Fruit fly (Drosophila melanogaster): ENCODE results near the gene wake.

wake gene

DNA sequence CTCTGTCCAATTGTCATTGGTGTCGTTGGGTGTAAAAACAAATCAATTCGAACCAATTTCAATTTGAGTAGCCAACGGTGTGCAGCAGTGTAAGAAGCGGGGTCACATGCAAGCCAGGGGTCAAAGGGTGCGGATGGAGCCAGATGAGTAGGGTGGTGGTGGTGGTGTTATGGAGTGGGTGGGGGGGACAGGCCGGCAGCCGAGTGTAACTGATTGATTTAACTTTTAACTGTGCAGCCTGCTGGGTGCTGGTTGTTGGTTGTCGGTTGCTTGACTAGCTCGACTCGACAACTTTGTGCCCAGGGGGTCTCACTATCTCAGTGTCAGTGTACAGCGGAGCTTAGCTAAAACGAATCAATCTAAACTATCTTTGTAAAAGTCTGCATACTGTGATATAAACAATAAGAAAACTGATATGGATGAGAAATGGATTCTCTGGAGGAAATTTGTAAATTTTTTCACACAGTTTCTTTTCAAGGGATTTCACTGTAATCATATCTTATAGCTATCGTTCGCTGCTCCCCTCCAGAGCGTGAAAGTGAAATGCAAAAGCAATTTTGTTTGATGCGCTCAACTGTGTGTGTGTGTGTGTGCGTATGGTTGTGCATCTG, 42.2 kb upstream of the wake start (continued):
- peak; percentile 29 for TF ChIP-seq Sry-δ (GFP tag; optimal IDR thresholded peaks at IDR 0.05)
- TF ChIP-seq z (GFP tag; IDR thresholded peaks at IDR 0.05): no peak
- peak; percentile 57 for TF ChIP-seq CG33557 (GFP tag; optimal IDR thresholded peaks at IDR 0.05)
- TF ChIP-seq CG12071 (GFP tag; optimal IDR thresholded peaks at IDR 0.05): peak; percentile 65
- TF ChIP-seq oc (tag; optimal IDR thresholded peaks at IDR 0.05): peak; percentile 86
- no peak for TF ChIP-seq CG4617 (GFP tag; optimal IDR thresholded peaks at IDR 0.05; ENCODE audit: borderline replicate concordance)
- no peak for TF ChIP-seq gsb-n (tag; optimal IDR thresholded peaks at IDR 0.05)
- peak; percentile 5 for TF ChIP-seq Spps (tag; optimal IDR thresholded peaks at IDR 0.05)
- TF ChIP-seq E2f1 (GFP tag; IDR thresholded peaks at IDR 0.05): peak; percentile 70
- TF ChIP-seq CG16863 (GFP tag; optimal IDR thresholded peaks at IDR 0.05): peak; percentile 70
- peak; percentile 35 for TF ChIP-seq dm (GFP tag; optimal IDR thresholded peaks at IDR 0.05)
- peak; percentile 6 for TF ChIP-seq ems (GFP tag; optimal IDR thresholded peaks at IDR 0.05)
- no peak for TF ChIP-seq CG8478 (optimal IDR thresholded peaks at IDR 0.05)
- TF ChIP-seq CG1647 (GFP tag; optimal IDR thresholded peaks at IDR 0.05): no peak
- peak; percentile 76 for TF ChIP-seq CG14014 (GFP tag; IDR thresholded peaks at IDR 0.05)
- no peak for TF ChIP-seq CG4328 (GFP tag; optimal IDR thresholded peaks at IDR 0.05)
- TF ChIP-seq Bgb (GFP tag; IDR thresholded peaks at IDR 0.05; ENCODE audit: partially characterized antibody): no peak
- TF ChIP-seq CG4424 (GFP tag; optimal IDR thresholded peaks at IDR 0.05): no peak
- TF ChIP-seq nerfin-2 (GFP tag; IDR thresholded peaks at IDR 0.05; ENCODE audit: partially characterized antibody): no peak
- TF ChIP-seq Hr78 (GFP tag; optimal IDR thresholded peaks at IDR 0.05): peak in 1 of 2 experiments; percentile 87
- TF ChIP-seq fd64A (GFP tag; optimal IDR thresholded peaks at IDR 0.05): peak; percentile 28
- no peak for TF ChIP-seq ato (GFP tag; IDR thresholded peaks at IDR 0.05; ENCODE audit: partially characterized antibody)
- TF ChIP-seq CG18011 (GFP tag; optimal IDR thresholded peaks at IDR 0.05): no peak
- peak; percentile 65; the same call in 3 of the 4 replicates for TF ChIP-seq Gug (GFP tag; IDR thresholded peaks at IDR 0.05)
- TF ChIP-seq lab (GFP tag; optimal IDR thresholded peaks at IDR 0.05): peak; percentile 72
- peak; percentile 70 for TF ChIP-seq sob (GFP tag; IDR thresholded peaks at IDR 0.05)
- 0 out of 2 replicates have a peak, but pooled peaks have one; percentile 10 for TF ChIP-seq bowl (GFP tag; IDR thresholded peaks at IDR 0.05)
- TF ChIP-seq D19A (tag; optimal IDR thresholded peaks at IDR 0.05): no peak
- TF ChIP-seq slp2 (GFP tag; optimal IDR thresholded peaks at IDR 0.05): peak; percentile 63
- no peak for TF ChIP-seq yki (optimal IDR thresholded peaks at IDR 0.05)
- peak; percentile 34 for TF ChIP-seq fd3F (GFP tag; optimal IDR thresholded peaks at IDR 0.05)
- no peak for TF ChIP-seq CG17568 (GFP tag; optimal IDR thresholded peaks at IDR 0.05)
- no peak for TF ChIP-seq tll (GFP tag; optimal IDR thresholded peaks at IDR 0.05)
- TF ChIP-seq CG8944 (GFP tag; optimal IDR thresholded peaks at IDR 0.05): peak; percentile 56
- peak; percentile 60 for TF ChIP-seq CG9215 (GFP tag; IDR thresholded peaks at IDR 0.05)
- peak; percentile 0 for TF ChIP-seq CG13624 (GFP tag; optimal IDR thresholded peaks at IDR 0.05)
- peak; percentile 89 for TF ChIP-seq ken (GFP tag; IDR thresholded peaks at IDR 0.05)
- TF ChIP-seq CG12236 (GFP tag; optimal IDR thresholded peaks at IDR 0.05): peak; percentile 23
- no peak for TF ChIP-seq Hr39 (optimal IDR thresholded peaks at IDR 0.05)
- peak; percentile 11 for TF ChIP-seq CrebB (tag; optimal IDR thresholded peaks at IDR 0.05)
- peak; percentile 74 for TF ChIP-seq ssp (GFP tag; IDR thresholded peaks at IDR 0.05)
- peak; percentile 79 for TF ChIP-seq Antp (GFP tag; optimal IDR thresholded peaks at IDR 0.05)
- peak; percentile 29 for TF ChIP-seq CG17186 (GFP tag; optimal IDR thresholded peaks at IDR 0.05)
- peak; percentile 69 for TF ChIP-seq sens-2 (GFP tag; IDR thresholded peaks at IDR 0.05)
- TF ChIP-seq CG2199 (GFP tag; IDR thresholded peaks at IDR 0.05): 0 out of 3 replicates have a peak, but pooled peaks have one; percentile 80
- peak; percentile 70 for TF ChIP-seq Hsf (GFP tag; optimal IDR thresholded peaks at IDR 0.05)
- TF ChIP-seq exex (tag; optimal IDR thresholded peaks at IDR 0.05): no peak
- TF ChIP-seq CG5245 (GFP tag; optimal IDR thresholded peaks at IDR 0.05): peak; percentile 76
- peak; percentile 13 for TF ChIP-seq Ets97D (GFP tag; optimal IDR thresholded peaks at IDR 0.05)
- TF ChIP-seq Awh (GFP tag; IDR thresholded peaks at IDR 0.05): peak; percentile 86
- TF ChIP-seq CG12155 (GFP tag; optimal IDR thresholded peaks at IDR 0.05): peak; percentile 47
